Fruit fly (Drosophila melanogaster): ENCODE measurements around the gene Rubicon.

DNA sequence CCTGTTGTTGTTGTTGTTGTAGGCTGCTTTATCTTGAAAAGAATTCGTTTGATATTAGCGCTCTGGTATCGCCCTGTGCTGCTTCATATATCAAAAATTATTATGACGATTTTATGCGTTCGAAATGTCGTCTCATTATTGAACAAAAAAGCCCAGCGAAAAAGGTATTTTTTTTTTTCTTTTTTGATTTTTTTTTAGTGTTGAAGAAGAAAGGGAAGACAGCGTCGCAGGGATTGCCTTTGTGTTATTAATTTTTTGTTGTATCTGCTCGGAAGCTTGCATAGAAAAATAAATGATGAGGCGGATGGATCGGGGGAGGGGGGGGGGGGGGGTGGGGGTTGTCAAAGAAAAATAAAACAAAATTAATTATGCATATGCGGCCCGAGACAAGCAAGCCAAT, 14.6 kb upstream of the Rubicon start:
- TF ChIP-seq usp (GFP tag; optimal IDR thresholded peaks at IDR 0.05) (no peak), psq (GFP tag; optimal IDR thresholded peaks at IDR 0.05) (no peak), HLH106 (tag; optimal IDR thresholded peaks at IDR 0.05) (no peak), Hr78 (GFP tag; optimal IDR thresholded peaks at IDR 0.05) (no peak), fru (GFP tag; optimal IDR thresholded peaks at IDR 0.05) (no peak), sage (GFP tag; optimal IDR thresholded peaks at IDR 0.05) (no peak), woc (GFP tag; optimal IDR thresholded peaks at IDR 0.05) (no peak), br (GFP tag; optimal IDR thresholded peaks at IDR 0.05) (no peak), dl (GFP tag; optimal IDR thresholded peaks at IDR 0.05; ENCODE audit: insufficient read depth in 1 of 2, partially characterized antibody in 2 of 2) (no peak), rgr (GFP tag; optimal IDR thresholded peaks at IDR 0.05) (no peak), jim (GFP tag; optimal IDR thresholded peaks at IDR 0.05) (no peak), Dfd (GFP tag; optimal IDR thresholded peaks at IDR 0.05) (no peak)
